Fruit fly (Drosophila melanogaster) whole organism, embryonic: ENCODE results near the gene HipHop.

Source experiments
- ATbp ChIP-seq: fragments of 200-800 bp; sonication (Bioruptor generic); optimal IDR thresholded peaks from 2 replicates; lab custom pipeline; 2017; ENCODE audit warnings: missing biosample characterization, mild to moderate bottlenecking, missing genetic modification characterization, missing genetic modification reagents
- Antp ChIP-seq: fragments of 200-800 bp; sonication (Bioruptor generic); optimal IDR thresholded peaks from 3 replicates; lab custom pipeline; 2016; ENCODE audit warnings: missing biosample characterization, missing genetic modification characterization
- Atf6 ChIP-seq: fragments of 200-800 bp; sonication (Bioruptor generic); IDR thresholded peaks from 2 replicates; pipeline ENCODE4 v1.3.6; 2022; ENCODE audit warnings: missing biosample characterization, missing genetic modification characterization
- CG11723 ChIP-seq: fragments of 200-800 bp; sonication (Bioruptor generic); optimal IDR thresholded peaks from 2 replicates; lab custom pipeline; 2017; ENCODE audit warnings: missing biosample characterization, mild to moderate bottlenecking, missing genetic modification characterization
- CG12236 ChIP-seq: fragments of 200-800 bp; sonication (Bioruptor generic); optimal IDR thresholded peaks from 2 replicates; lab custom pipeline; 2016; ENCODE audit warnings: missing biosample characterization, missing genetic modification characterization
- CG1233 ChIP-seq: fragments of 200-800 bp; sonication (Bioruptor generic); optimal IDR thresholded peaks from 4 replicates; lab custom pipeline; 2018; ENCODE audit warnings: missing biosample characterization, mild to moderate bottlenecking, missing genetic modification characterization
- CG12744 ChIP-seq: fragments of 200-800 bp; sonication (Bioruptor generic); optimal IDR thresholded peaks from 2 replicates; lab custom pipeline; 2016; ENCODE audit warnings: missing biosample characterization, missing genetic modification characterization
- CG13287 ChIP-seq: fragments of 200-800 bp; sonication (Bioruptor generic); IDR thresholded peaks from 2 replicates; pipeline ENCODE4 v1.3.6; 2022; ENCODE audit warnings: missing biosample characterization, missing genetic modification characterization; ENCODE audit not compliant: partially characterized antibody
- CG14014 ChIP-seq: fragments of 200-800 bp; sonication (Bioruptor generic); IDR thresholded peaks from 2 replicates; pipeline ENCODE4 v1.3.6; 2022; ENCODE audit warnings: missing biosample characterization, missing genetic modification characterization
- CG14441 ChIP-seq: fragments of 200-800 bp; sonication (Bioruptor generic); IDR thresholded peaks from 2 replicates; pipeline ENCODE4 v1.3.6; 2022; ENCODE audit warnings: missing biosample characterization, missing genetic modification characterization
- CG1647 ChIP-seq: fragments of 200-800 bp; sonication (Bioruptor generic); optimal IDR thresholded peaks from 3 replicates; lab custom pipeline; 2016; ENCODE audit warnings: missing biosample characterization, missing genetic modification characterization
- CG16815 ChIP-seq: fragments of 200-800 bp; sonication (Bioruptor generic); optimal IDR thresholded peaks from 3 replicates; lab custom pipeline; 2017; ENCODE audit warnings: missing biosample characterization, mild to moderate bottlenecking, missing genetic modification characterization
- CG17912 ChIP-seq: fragments of 200-800 bp; sonication (Bioruptor generic); optimal IDR thresholded peaks from 2 replicates; lab custom pipeline; 2018; ENCODE audit warnings: missing biosample characterization, mild to moderate bottlenecking, missing genetic modification characterization
- CG18599 ChIP-seq: fragments of 200-800 bp; sonication (Bioruptor generic); optimal IDR thresholded peaks from 3 replicates; lab custom pipeline; 2017; ENCODE audit warnings: missing biosample characterization, missing genetic modification characterization, mild to moderate bottlenecking, moderate library complexity, missing genetic modification reagents
- CG32532 ChIP-seq: fragments of 200-800 bp; sonication (Bioruptor generic); IDR thresholded peaks from 2 replicates; pipeline ENCODE4 v1.3.6; 2022; ENCODE audit warnings: missing biosample characterization, missing genetic modification characterization
- CG32772 ChIP-seq: fragments of 200-800 bp; sonication (Bioruptor generic); IDR thresholded peaks from 2 replicates; pipeline ENCODE4 v1.3.6; 2022; ENCODE audit warnings: missing biosample characterization, missing genetic modification characterization
- CG42726 ChIP-seq: fragments of 200-800 bp; sonication (Bioruptor generic); IDR thresholded peaks from 2 replicates; pipeline ENCODE4 v1.3.6; 2022; ENCODE audit warnings: missing biosample characterization, missing genetic modification characterization; ENCODE audit not compliant: partially characterized antibody
- CG4360 ChIP-seq: fragments of 200-800 bp; sonication (Bioruptor generic); IDR thresholded peaks from 2 replicates; pipeline ENCODE4 v1.3.6; 2022; ENCODE audit warnings: missing biosample characterization, missing genetic modification characterization
- CG43689 ChIP-seq: fragments of 200-800 bp; sonication (Bioruptor generic); IDR thresholded peaks from 2 replicates; pipeline ENCODE4 v1.3.6; 2022; ENCODE audit warnings: missing biosample characterization, missing genetic modification characterization
- CG4820 ChIP-seq: fragments of 200-800 bp; sonication (Bioruptor generic); optimal IDR thresholded peaks from 3 replicates; lab custom pipeline; 2016; ENCODE audit warnings: missing biosample characterization, missing genetic modification characterization
- CG6854 ChIP-seq: fragments of 200-800 bp; sonication (Bioruptor generic); optimal IDR thresholded peaks from 3 replicates; lab custom pipeline; 2017; ENCODE audit warnings: missing biosample characterization, mild to moderate bottlenecking, missing genetic modification characterization
- CG7372 ChIP-seq: fragments of 200-800 bp; sonication (Bioruptor generic); IDR thresholded peaks from 2 replicates; pipeline ENCODE4 v1.3.6; 2022; ENCODE audit warnings: missing biosample characterization, missing genetic modification characterization
- CG7963 ChIP-seq: fragments of 200-800 bp; sonication (Bioruptor generic); IDR thresholded peaks from 3 replicates; pipeline ENCODE4 v1.3.6; 2022; ENCODE audit warnings: missing biosample characterization, missing genetic modification characterization; ENCODE audit not compliant: partially characterized antibody
- CG7987 ChIP-seq: fragments of 200-800 bp; sonication (Bioruptor generic); optimal IDR thresholded peaks from 2 replicates; lab custom pipeline; 2018; ENCODE audit warnings: missing biosample characterization, mild to moderate bottlenecking, missing genetic modification characterization, moderate library complexity
- CG8281 ChIP-seq: fragments of 200-800 bp; sonication (Bioruptor generic); optimal IDR thresholded peaks from 2 replicates; lab custom pipeline; 2018; ENCODE audit warnings: missing biosample characterization, mild to moderate bottlenecking, missing genetic modification characterization, moderate library complexity
- CG8388 ChIP-seq: fragments of 200-800 bp; sonication (Bioruptor generic); optimal IDR thresholded peaks from 2 replicates; lab custom pipeline; 2019; ENCODE audit warnings: missing biosample characterization, mild to moderate bottlenecking, missing genetic modification characterization, moderate library complexity
- CG9727 ChIP-seq: fragments of 200-800 bp; sonication (Bioruptor generic); optimal IDR thresholded peaks from 3 replicates; lab custom pipeline; 2017; ENCODE audit warnings: missing biosample characterization, mild to moderate bottlenecking, missing genetic modification characterization
- Dad ChIP-seq: fragments of 200-800 bp; sonication (Bioruptor generic); optimal IDR thresholded peaks from 3 replicates; lab custom pipeline; 2016; ENCODE audit warnings: missing biosample characterization, missing genetic modification characterization
- Doc3 ChIP-seq: fragments of 200-800 bp; sonication (Bioruptor generic); IDR thresholded peaks from 3 replicates; pipeline ENCODE4 v1.3.6; 2022; ENCODE audit warnings: missing biosample characterization, missing genetic modification characterization; ENCODE audit not compliant: partially characterized antibody
- Fer1 ChIP-seq: fragments of 200-800 bp; sonication (Bioruptor generic); optimal IDR thresholded peaks from 2 replicates; lab custom pipeline; 2017; ENCODE audit warnings: missing biosample characterization, mild to moderate bottlenecking, missing genetic modification characterization
- HmgD ChIP-seq: fragments of 200-800 bp; sonication (Bioruptor generic); optimal IDR thresholded peaks from 3 replicates; lab custom pipeline; 2016; ENCODE audit warnings: missing biosample characterization, missing genetic modification characterization
- Hr39 ChIP-seq: fragments of >200 bp; optimal IDR thresholded peaks from 2 replicates; lab custom pipeline; 2017
- Hr78 ChIP-seq, 2 experiments: fragments of 200-800 bp in 1 of 2; fragments of >200 bp in 1 of 2; sonication (Bioruptor generic) in 1 of 2; optimal IDR thresholded peaks; 2 replicates each; lab custom pipeline; 2017 to 2019; ENCODE audit warnings: missing biosample characterization in 2 of 2, missing genetic modification characterization in 2 of 2, mild to moderate bottlenecking in 1 of 2, moderate library complexity in 1 of 2
- Sox100B ChIP-seq: fragments of 200-800 bp; sonication (Bioruptor generic); optimal IDR thresholded peaks from 3 replicates; lab custom pipeline; 2018; ENCODE audit warnings: missing biosample characterization, mild to moderate bottlenecking, missing genetic modification characterization
- Sry-β ChIP-seq: fragments of 200-800 bp; sonication (Bioruptor generic); optimal IDR thresholded peaks from 2 replicates; lab custom pipeline; 2018; ENCODE audit warnings: missing biosample characterization, mild to moderate bottlenecking, missing genetic modification characterization, moderate library complexity
- corto ChIP-seq: fragments of 200-800 bp; sonication (Bioruptor generic); optimal IDR thresholded peaks from 2 replicates; lab custom pipeline; 2016; ENCODE audit warnings: missing biosample characterization, mild to moderate bottlenecking, missing genetic modification characterization, moderate library complexity
- eyg ChIP-seq: fragments of 200-800 bp; sonication (Bioruptor generic); optimal IDR thresholded peaks from 3 replicates; lab custom pipeline; 2016; ENCODE audit warnings: missing biosample characterization, missing genetic modification characterization
- gce ChIP-seq: fragments of 200-800 bp; sonication (Bioruptor generic); IDR thresholded peaks from 3 replicates; pipeline ENCODE4 v1.3.6; 2022; ENCODE audit warnings: missing biosample characterization, missing genetic modification characterization
- kay ChIP-seq: fragments of 200-800 bp; sonication (Bioruptor generic); optimal IDR thresholded peaks from 2 replicates; lab custom pipeline; 2016; ENCODE audit warnings: missing biosample characterization, missing genetic modification characterization
- lab ChIP-seq: fragments of 200-800 bp; sonication (Bioruptor generic); optimal IDR thresholded peaks from 3 replicates; lab custom pipeline; 2017; ENCODE audit warnings: missing biosample characterization, missing genetic modification characterization, mild to moderate bottlenecking, moderate library complexity, missing genetic modification reagents
- maf-S ChIP-seq: fragments of 200-800 bp; sonication (Bioruptor generic); optimal IDR thresholded peaks from 2 replicates; lab custom pipeline; 2016; ENCODE audit warnings: missing biosample characterization, missing genetic modification characterization
- org-1 ChIP-seq: fragments of 200-800 bp; sonication (Bioruptor generic); optimal IDR thresholded peaks from 2 replicates; lab custom pipeline; 2017; ENCODE audit warnings: missing biosample characterization, missing genetic modification characterization
- tx ChIP-seq: fragments of 200-800 bp; sonication (Bioruptor generic); optimal IDR thresholded peaks from 2 replicates; lab custom pipeline; 2016; ENCODE audit warnings: missing biosample characterization, missing genetic modification characterization
- usp ChIP-seq: fragments of >200 bp; optimal IDR thresholded peaks from 2 replicates; lab custom pipeline; 2017; ENCODE audit warnings: missing biosample characterization, missing genetic modification characterization
- wdn ChIP-seq: fragments of 200-800 bp; sonication (Bioruptor generic); IDR thresholded peaks from 2 replicates; pipeline ENCODE4 v1.3.6; 2022; ENCODE audit warnings: missing biosample characterization, missing genetic modification characterization
- zf30C ChIP-seq: fragments of 200-800 bp; sonication (Bioruptor generic); optimal IDR thresholded peaks from 3 replicates; lab custom pipeline; 2018; ENCODE audit warnings: missing biosample characterization, mild to moderate bottlenecking, missing genetic modification characterization
- zfh1 ChIP-seq: fragments of 200-800 bp; sonication (Bioruptor generic); IDR thresholded peaks from 3 replicates; pipeline ENCODE4 v1.3.6; 2022; ENCODE audit warnings: missing biosample characterization, missing genetic modification characterization

Gene HipHop

dm6 chr3L:18799508-18800062 lies 21.4 kb upstream of the HipHop start (continued):
- TF ChIP-seq Dad = no peak
- no peak for TF ChIP-seq usp (GFP tag; lab: Kevin White, UChicago)

dm6 chr3L:18800100-18800841 lies 20.7 kb upstream of the HipHop start:
- TF ChIP-seq lab (GFP tag; lab: Kevin White, UChicago) (peak; percentile 3), CG42726 (GFP tag; lab: Robert Waterston, UW) (no peak), CG32532 (0 out of 2 replicates have a peak, but pooled peaks have one; percentile 21), Fer1 (GFP tag; lab: Kevin White, UChicago) (no peak), CG16815 (no peak), Hr39 (lab: Kevin White, UChicago) (no peak), CG43689 (GFP tag; lab: Robert Waterston, UW) (no peak), ATbp (GFP tag; lab: Kevin White, UChicago) (no peak), wdn (GFP tag; lab: Robert Waterston, UW) (no peak), CG6854 (GFP tag; lab: Kevin White, UChicago) (no peak), eyg (GFP tag; lab: Kevin White, UChicago) (no peak), CG8281 (no peak), Sox100B (no peak), CG1647 (GFP tag; lab: Kevin White, UChicago) (no peak), CG12744 (GFP tag; lab: Kevin White, UChicago) (no peak), Sry-β (GFP tag; lab: Kevin White, UChicago) (no peak), gce (no peak), org-1 (GFP tag; lab: Kevin White, UChicago) (no peak), HmgD (no peak), CG14441 (no peak), CG9727 (no peak), CG17912 (GFP tag; lab: Kevin White, UChicago) (no peak), CG14014 (GFP tag; lab: Robert Waterston, UW) (no peak), CG32772 (GFP tag; lab: Robert Waterston, UW) (no peak), Antp (GFP tag; lab: Kevin White, UChicago) (no peak), zfh1 (GFP tag; lab: Robert Waterston, UW) (no peak), CG7987 (no peak), CG12236 (GFP tag; lab: Kevin White, UChicago) (no peak), CG11723 (GFP tag; lab: Kevin White, UChicago) (no peak), maf-S (GFP tag; lab: Kevin White, UChicago) (no peak), CG7963 (GFP tag; lab: Robert Waterston, UW) (no peak), kay (no peak), CG4360 (GFP tag; lab: Robert Waterston, UW) (peak; percentile 61), CG7372 (GFP tag; lab: Robert Waterston, UW) (no peak), Doc3 (GFP tag; lab: Robert Waterston, UW) (no peak), CG18599 (GFP tag; lab: Kevin White, UChicago) (no peak), CG4820 (GFP tag; lab: Kevin White, UChicago) (no peak), tx (GFP tag; lab: Kevin White, UChicago) (no peak), CG1233 (no peak), zf30C (GFP tag; lab: Kevin White, UChicago) (no peak), CG13287 (no peak), Hr78 (GFP tag; optimal IDR thresholded peaks at IDR 0.05; lab: Kevin White, UChicago) (no peak), corto (GFP tag; lab: Kevin White, UChicago) (peak; percentile 59), CG8388 (GFP tag; lab: Kevin White, UChicago) (no peak), Atf6 (GFP tag; lab: Robert Waterston, UW) (no peak)
